Fruit fly (Drosophila melanogaster) whole organism, embryonic: ENCODE measurements around the gene Eig71Ej.

Source experiments
- Aef1 ChIP-seq: fragments of 200-800 bp; sonication (Bioruptor generic); IDR thresholded peaks from 3 replicates; pipeline ENCODE4 v1.3.6; 2022; ENCODE audit warnings: missing biosample characterization, missing genetic modification characterization
- Atf6 ChIP-seq: fragments of 200-800 bp; sonication (Bioruptor generic); IDR thresholded peaks from 2 replicates; pipeline ENCODE4 v1.3.6; 2022; ENCODE audit warnings: missing biosample characterization, missing genetic modification characterization
- Awh ChIP-seq: fragments of 200-800 bp; sonication (Bioruptor generic); IDR thresholded peaks from 2 replicates; pipeline ENCODE4, ENCODE4 v1.3.6; 2022; ENCODE audit warnings: missing biosample characterization, missing genetic modification characterization
- C15 ChIP-seq: fragments of 200-800 bp; sonication (Bioruptor generic); IDR thresholded peaks from 3 replicates; pipeline ENCODE4 v1.3.6; 2022; ENCODE audit warnings: missing biosample characterization, missing genetic modification characterization
- CG10274 ChIP-seq: fragments of 200-800 bp; sonication (Bioruptor generic); optimal IDR thresholded peaks from 3 replicates; lab custom pipeline; 2017; ENCODE audit warnings: missing biosample characterization, mild to moderate bottlenecking, missing genetic modification characterization
- CG10654 ChIP-seq: fragments of 200-800 bp; sonication (Bioruptor generic); optimal IDR thresholded peaks from 2 replicates; lab custom pipeline; 2016; ENCODE audit warnings: missing biosample characterization, missing genetic modification characterization
- CG10979 ChIP-seq: fragments of 200-800 bp; sonication (Bioruptor generic); optimal IDR thresholded peaks from 2 replicates; lab custom pipeline; 2018; ENCODE audit warnings: missing biosample characterization, mild to moderate bottlenecking, missing genetic modification characterization, moderate library complexity
- CG11247 ChIP-seq: fragments of 200-800 bp; sonication (Bioruptor generic); IDR thresholded peaks from 2 replicates; pipeline ENCODE4 v1.3.6; 2022; ENCODE audit warnings: missing biosample characterization, missing genetic modification characterization
- CG11504 ChIP-seq: fragments of 200-800 bp; sonication (Bioruptor generic); optimal IDR thresholded peaks from 3 replicates; lab custom pipeline; 2019; ENCODE audit warnings: missing biosample characterization, mild to moderate bottlenecking, missing genetic modification characterization, moderate library complexity
- CG12155 ChIP-seq: fragments of 200-800 bp; sonication (Bioruptor generic); optimal IDR thresholded peaks from 3 replicates; lab custom pipeline; 2016; ENCODE audit warnings: missing biosample characterization, missing genetic modification characterization
- CG13287 ChIP-seq: fragments of 200-800 bp; sonication (Bioruptor generic); IDR thresholded peaks from 2 replicates; pipeline ENCODE4 v1.3.6; 2022; ENCODE audit warnings: missing biosample characterization, missing genetic modification characterization; ENCODE audit not compliant: partially characterized antibody
- CG13624 ChIP-seq: fragments of 200-800 bp; sonication (Bioruptor generic); optimal IDR thresholded peaks from 2 replicates; lab custom pipeline; 2016; ENCODE audit warnings: missing biosample characterization, missing genetic modification characterization
- CG14710 ChIP-seq: fragments of 200-800 bp; sonication (Bioruptor generic); optimal IDR thresholded peaks from 3 replicates; lab custom pipeline; 2019; ENCODE audit warnings: missing biosample characterization, mild to moderate bottlenecking, missing genetic modification characterization, moderate library complexity
- CG2712 ChIP-seq: fragments of 200-800 bp; optimal IDR thresholded peaks from 3 replicates; lab custom pipeline; 2019; ENCODE audit warnings: missing biosample characterization, mild to moderate bottlenecking, missing genetic modification characterization, moderate library complexity
- CG4360 ChIP-seq: fragments of 200-800 bp; sonication (Bioruptor generic); IDR thresholded peaks from 2 replicates; pipeline ENCODE4 v1.3.6; 2022; ENCODE audit warnings: missing biosample characterization, missing genetic modification characterization
- CG4820 ChIP-seq: fragments of 200-800 bp; sonication (Bioruptor generic); optimal IDR thresholded peaks from 3 replicates; lab custom pipeline; 2016; ENCODE audit warnings: missing biosample characterization, missing genetic modification characterization
- CG5180 ChIP-seq: fragments of 200-800 bp; sonication (Bioruptor generic); optimal IDR thresholded peaks from 3 replicates; lab custom pipeline; 2017; ENCODE audit warnings: missing biosample characterization, missing genetic modification characterization, mild to moderate bottlenecking, moderate library complexity, missing genetic modification reagents
- CG9876 ChIP-seq: fragments of 200-800 bp; sonication (Bioruptor generic); optimal IDR thresholded peaks from 2 replicates; lab custom pipeline; 2016; ENCODE audit warnings: missing biosample characterization, missing genetic modification characterization
- Dad ChIP-seq: fragments of 200-800 bp; sonication (Bioruptor generic); optimal IDR thresholded peaks from 3 replicates; lab custom pipeline; 2016; ENCODE audit warnings: missing biosample characterization, missing genetic modification characterization
- Dfd ChIP-seq, 2 experiments: fragments of >200 bp; optimal IDR thresholded peaks; 2 replicates each; lab custom pipeline; 2017; ENCODE audit warnings: missing biosample characterization in 2 of 2, missing genetic modification characterization in 2 of 2
- Dip2 ChIP-seq: fragments of 200-800 bp; sonication (Bioruptor generic); IDR thresholded peaks from 2 replicates; pipeline ENCODE4 v1.3.6; 2022; ENCODE audit warnings: missing biosample characterization, missing genetic modification characterization
- E2f1 ChIP-seq: fragments of 200-800 bp; sonication (Bioruptor generic); IDR thresholded peaks from 2 replicates; pipeline ENCODE4 v1.3.6; 2022; ENCODE audit warnings: missing biosample characterization, missing genetic modification characterization
- E2f2 ChIP-seq: fragments of 200-800 bp; sonication (Bioruptor generic); IDR thresholded peaks from 2 replicates; pipeline ENCODE4 v1.3.6; 2022; ENCODE audit warnings: missing biosample characterization, missing genetic modification characterization
- Gug ChIP-seq: fragments of 200-800 bp; sonication (Bioruptor generic); IDR thresholded peaks from 4 replicates; pipeline ENCODE4 v1.3.6; 2022; ENCODE audit warnings: missing biosample characterization, missing genetic modification characterization
- HLH3B ChIP-seq: fragments of 200-800 bp; sonication (Bioruptor generic); IDR thresholded peaks from 2 replicates; pipeline ENCODE4 v1.3.6; 2022; ENCODE audit warnings: missing biosample characterization, missing genetic modification characterization
- HLH4C ChIP-seq: fragments of 200-800 bp; sonication (Bioruptor generic); IDR thresholded peaks from 3 replicates; pipeline ENCODE4 v1.3.6; 2022; ENCODE audit warnings: missing biosample characterization, missing genetic modification characterization; ENCODE audit not compliant: partially characterized antibody
- Hand ChIP-seq: fragments of 200-800 bp; sonication (Bioruptor generic); optimal IDR thresholded peaks from 2 replicates; lab custom pipeline; 2017; ENCODE audit warnings: mild to moderate bottlenecking, missing biosample characterization, missing genetic modification reagents, missing genetic modification characterization
- HmgD ChIP-seq: fragments of 200-800 bp; sonication (Bioruptor generic); optimal IDR thresholded peaks from 3 replicates; lab custom pipeline; 2016; ENCODE audit warnings: missing biosample characterization, missing genetic modification characterization
- NC2β ChIP-seq: fragments of 200-800 bp; sonication (Bioruptor generic); optimal IDR thresholded peaks from 2 replicates; lab custom pipeline; 2016; ENCODE audit warnings: missing biosample characterization, missing genetic modification characterization
- NK7.1 ChIP-seq: fragments of 200-800 bp; sonication (Bioruptor generic); optimal IDR thresholded peaks from 3 replicates; lab custom pipeline; 2016; ENCODE audit warnings: missing biosample characterization, missing genetic modification characterization
- Ssrp ChIP-seq: fragments of 200-800 bp; sonication (Bioruptor generic); optimal IDR thresholded peaks from 2 replicates; lab custom pipeline; 2018; ENCODE audit warnings: missing biosample characterization, mild to moderate bottlenecking, missing genetic modification characterization, moderate library complexity
- Xbp1 ChIP-seq: fragments of 200-800 bp; sonication (Bioruptor generic); optimal IDR thresholded peaks from 3 replicates; lab custom pipeline; 2016; ENCODE audit warnings: missing biosample characterization, mild to moderate bottlenecking, missing genetic modification characterization
- YL-1 ChIP-seq: fragments of 200-800 bp; sonication (Bioruptor generic); optimal IDR thresholded peaks from 3 replicates; lab custom pipeline; 2017; ENCODE audit warnings: missing biosample characterization, mild to moderate bottlenecking, missing genetic modification characterization
- abd-A ChIP-seq: fragments of 200-800 bp; sonication (Bioruptor generic); optimal IDR thresholded peaks from 3 replicates; lab custom pipeline; 2019; ENCODE audit warnings: missing biosample characterization, mild to moderate bottlenecking, missing genetic modification characterization, moderate library complexity
- ash1 ChIP-seq: fragments of 200-800 bp; sonication (Bioruptor generic); optimal IDR thresholded peaks from 2 replicates; lab custom pipeline; 2018; ENCODE audit warnings: missing biosample characterization, mild to moderate bottlenecking, missing genetic modification characterization
- bsh ChIP-seq, 2 experiments: fragments of 200-800 bp; sonication (Bioruptor generic); optimal IDR thresholded peaks; 2 replicates each; lab custom pipeline; 2017 to 2018; ENCODE audit warnings: mild to moderate bottlenecking in 2 of 2, missing biosample characterization in 2 of 2, missing genetic modification characterization in 2 of 2, moderate library complexity in 1 of 2
- chn ChIP-seq: fragments of 200-800 bp; sonication (Bioruptor generic); optimal IDR thresholded peaks from 2 replicates; lab custom pipeline; 2016; ENCODE audit warnings: missing biosample characterization, missing genetic modification characterization
- dmrt11E ChIP-seq: fragments of 200-800 bp; sonication (Bioruptor generic); optimal IDR thresholded peaks from 3 replicates; lab custom pipeline; 2018; ENCODE audit warnings: missing biosample characterization, mild to moderate bottlenecking, missing genetic modification characterization, moderate library complexity
- dpn ChIP-seq, 2 experiments: fragments of 200-800 bp; sonication (Bioruptor generic); optimal IDR thresholded peaks; 3 replicates each; lab custom pipeline; 2016; ENCODE audit warnings: missing biosample characterization in 2 of 2, missing genetic modification characterization in 2 of 2
- fd96Cb ChIP-seq: fragments of 200-800 bp; sonication (Bioruptor generic); optimal IDR thresholded peaks from 2 replicates; lab custom pipeline; 2018; ENCODE audit warnings: missing biosample characterization, mild to moderate bottlenecking, missing genetic modification characterization, moderate library complexity
- grau ChIP-seq: fragments of 200-800 bp; optimal IDR thresholded peaks from 3 replicates; lab custom pipeline; 2019; ENCODE audit warnings: missing biosample characterization, mild to moderate bottlenecking, missing genetic modification characterization, moderate library complexity
- nau ChIP-seq: fragments of 200-800 bp; sonication (Bioruptor generic); optimal IDR thresholded peaks from 3 replicates; lab custom pipeline; 2017; ENCODE audit warnings: missing biosample characterization, mild to moderate bottlenecking, missing genetic modification characterization, missing genetic modification reagents
- oc ChIP-seq: fragments of 200-800 bp; sonication (Bioruptor generic); optimal IDR thresholded peaks from 2 replicates; lab custom pipeline; 2018; ENCODE audit warnings: missing biosample characterization, mild to moderate bottlenecking, missing genetic modification characterization, moderate library complexity
- org-1 ChIP-seq: fragments of 200-800 bp; sonication (Bioruptor generic); optimal IDR thresholded peaks from 2 replicates; lab custom pipeline; 2017; ENCODE audit warnings: missing biosample characterization, missing genetic modification characterization
- p53 ChIP-seq: fragments of 200-800 bp; sonication (Bioruptor generic); optimal IDR thresholded peaks from 2 replicates; lab custom pipeline; 2016; ENCODE audit warnings: missing biosample characterization, missing genetic modification characterization
- pho ChIP-seq: fragments of 200-800 bp; sonication (Bioruptor generic); optimal IDR thresholded peaks from 2 replicates; lab custom pipeline; 2016; ENCODE audit warnings: missing biosample characterization, missing genetic modification characterization
- pum ChIP-seq: fragments of 200-800 bp; sonication (Bioruptor generic); optimal IDR thresholded peaks from 2 replicates; lab custom pipeline; 2016; ENCODE audit warnings: missing biosample characterization, missing genetic modification characterization
- row ChIP-seq: fragments of 200-800 bp; sonication (Bioruptor generic); IDR thresholded peaks from 3 replicates; pipeline ENCODE4 v1.3.6; 2022; ENCODE audit warnings: missing biosample characterization, missing genetic modification characterization
- salm ChIP-seq: fragments of 200-800 bp; sonication (Bioruptor generic); optimal IDR thresholded peaks from 2 replicates; lab custom pipeline; 2018; ENCODE audit warnings: missing biosample characterization, mild to moderate bottlenecking, missing genetic modification characterization
- sima ChIP-seq: fragments of 200-800 bp; sonication (Bioruptor generic); optimal IDR thresholded peaks from 2 replicates; lab custom pipeline; 2016; ENCODE audit warnings: missing biosample characterization, missing genetic modification characterization
- tll ChIP-seq, 2 experiments: fragments of 200-800 bp in 1 of 2; fragments of >200 bp in 1 of 2; sonication (Bioruptor generic) in 1 of 2; optimal IDR thresholded peaks; 2 replicates each; lab custom pipeline; 2017 to 2019; ENCODE audit warnings: missing biosample characterization in 2 of 2, missing genetic modification characterization in 2 of 2, mild to moderate bottlenecking in 1 of 2, moderate library complexity in 1 of 2
- ttk ChIP-seq: fragments of 200-800 bp; sonication (Bioruptor generic); IDR thresholded peaks from 2 replicates; pipeline ENCODE4 v2.1.2; 2022; ENCODE audit warnings: missing biosample characterization, missing genetic modification characterization

The Eig71Ej gene

DNA sequence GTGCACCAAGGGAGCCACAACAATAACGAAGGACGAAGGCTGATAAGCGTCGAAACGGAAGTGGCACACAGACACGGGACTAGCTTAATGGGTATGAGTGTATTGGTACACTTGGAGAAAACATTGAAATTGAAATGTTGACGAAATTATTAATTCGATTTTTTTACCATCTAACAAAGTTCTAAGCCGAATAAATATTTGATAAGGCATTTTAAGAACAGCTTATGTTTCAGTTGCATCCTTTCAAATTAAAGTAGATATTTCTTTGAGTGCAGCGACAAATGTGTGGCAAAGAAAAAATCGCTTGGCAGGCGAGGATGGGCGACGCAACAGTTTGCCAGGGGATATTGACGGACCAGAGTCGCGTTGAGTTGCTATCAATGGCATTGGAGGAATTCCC is 20.8 kb downstream of the Eig71Ej start (continued):
- TF ChIP-seq chn (GFP tag; lab: Kevin White, UChicago) (peak; percentile 9), salm (tag; lab: Kevin White, UChicago) (no peak), HLH3B (GFP tag; lab: Robert Waterston, UW) (no peak), p53 (GFP tag; lab: Kevin White, UChicago) (no peak), CG4360 (GFP tag; lab: Robert Waterston, UW) (0 out of 2 replicates have a peak, but pooled peaks have one; percentile 18), Aef1 (GFP tag; lab: Robert Waterston, UW) (no peak), C15 (GFP tag; lab: Robert Waterston, UW) (no peak), row (0 out of 3 replicates have a peak, but pooled peaks have one; percentile 35), pho (GFP tag; lab: Kevin White, UChicago) (no peak), Awh (GFP tag; lab: Robert Waterston, UW) (no peak), org-1 (GFP tag; lab: Kevin White, UChicago) (peak; percentile 15), Ssrp (peak; percentile 11), dpn (GFP tag; optimal IDR thresholded peaks at IDR 0.05; lab: Kevin White, UChicago) (no peak), grau (tag; lab: Kevin White, UChicago) (peak; percentile 3), pum (GFP tag; lab: Kevin White, UChicago) (peak; percentile 10), CG11247 (GFP tag; lab: Robert Waterston, UW) (no peak), CG9876 (GFP tag; lab: Kevin White, UChicago) (no peak), NC2β (GFP tag; lab: Kevin White, UChicago) (peak; percentile 1), E2f1 (GFP tag; lab: Robert Waterston, UW) (no peak), sima (GFP tag; lab: Kevin White, UChicago) (no peak), Hand (GFP tag; lab: Kevin White, UChicago) (no peak), HLH4C (no peak), CG2712 (tag; lab: Kevin White, UChicago) (peak; percentile 43), Dip2 (GFP tag; lab: Robert Waterston, UW) (no peak), dmrt11E (tag; lab: Kevin White, UChicago) (peak; percentile 31), Atf6 (GFP tag; lab: Robert Waterston, UW) (no peak), CG10979 (tag; lab: Kevin White, UChicago) (peak; percentile 26), tll (GFP tag; optimal IDR thresholded peaks at IDR 0.05; lab: Kevin White, UChicago) (no peak), abd-A (tag; lab: Kevin White, UChicago) (no peak), CG5180 (GFP tag; lab: Kevin White, UChicago) (no peak), nau (GFP tag; lab: Kevin White, UChicago) (no peak), bsh (GFP tag; optimal IDR thresholded peaks at IDR 0.05; lab: Kevin White, UChicago) (peak in 1 of 2 experiments; percentile 32), ash1 (GFP tag; lab: Kevin White, UChicago) (no peak), CG12155 (GFP tag; lab: Kevin White, UChicago) (no peak), ttk (GFP tag; lab: Robert Waterston, UW) (no peak), YL-1 (GFP tag; lab: Kevin White, UChicago) (no peak), CG13624 (GFP tag; lab: Kevin White, UChicago) (no peak), CG14710 (tag; lab: Kevin White, UChicago) (no peak), Gug (GFP tag; lab: Robert Waterston, UW) (no peak), fd96Cb (tag; lab: Kevin White, UChicago) (no peak), CG13287 (GFP tag; lab: Robert Waterston, UW) (no peak), CG4820 (GFP tag; lab: Kevin White, UChicago) (no peak), Dfd (GFP tag; optimal IDR thresholded peaks at IDR 0.05; lab: Kevin White, UChicago) (no peak), E2f2 (no peak), CG11504 (tag; lab: Kevin White, UChicago) (peak; percentile 16), oc (tag; lab: Kevin White, UChicago) (no peak), HmgD (GFP tag; lab: Kevin White, UChicago) (no peak), Dad (GFP tag; lab: Kevin White, UChicago) (no peak), CG10274 (no peak), Xbp1 (GFP tag; lab: Kevin White, UChicago) (no peak), NK7.1 (GFP tag; lab: Kevin White, UChicago) (no peak), CG10654 (GFP tag; lab: Kevin White, UChicago) (no peak)
